Worm (Caenorhabditis elegans): Measurements from ENCODE around the gene ZK218.7.

DNA sequence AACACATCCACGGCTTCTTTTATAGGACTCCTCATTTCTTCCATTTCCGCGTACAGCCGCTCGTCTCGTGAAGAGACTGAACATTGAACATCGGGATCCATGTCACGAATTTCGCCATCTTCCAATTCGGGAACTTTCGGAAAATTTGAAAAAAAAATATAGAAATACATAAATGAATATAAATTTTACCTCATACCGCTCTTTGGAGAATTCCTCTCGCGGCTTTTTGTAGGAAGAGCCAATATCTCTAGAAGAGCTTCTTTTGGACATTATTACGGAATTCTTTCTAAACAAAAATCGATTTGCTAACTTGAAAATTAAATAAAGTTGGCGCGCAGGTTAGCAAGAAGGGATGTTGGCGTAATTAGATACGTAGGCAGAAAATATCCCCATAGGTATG, 22.9 kb upstream of the ZK218.7 start, which contains the start of gene T05E12.9:
- TF ChIP-seq ama-1 (optimal IDR thresholded peaks at IDR 0.05) (no peak), nhr-11 (tag; optimal IDR thresholded peaks at IDR 0.05) (no peak), ceh-9 (tag; optimal IDR thresholded peaks at IDR 0.05) (no peak), syd-9 (tag; optimal IDR thresholded peaks at IDR 0.05) (no peak), ceh-18 (tag; optimal IDR thresholded peaks at IDR 0.05) (no peak), nhr-232 (tag; optimal IDR thresholded peaks at IDR 0.05) (no peak)
